Worm (Caenorhabditis elegans) whole organism, young adult: ENCODE results near the gene snap-29.

Experiments
- F22D6.2 ChIP-seq: sonication (generic microtip); optimal IDR thresholded peaks from 2 replicates; lab custom pipeline; 2016; ENCODE audit warnings: mild to moderate bottlenecking, missing genetic modification characterization, missing compliant biosample characterization
- F39B2.1 ChIP-seq: fragments of 200-800 bp; sonication (Bioruptor generic); IDR thresholded peaks from 2 replicates; pipeline ENCODE4 v1.3.6; 2022; ENCODE audit warnings: missing genetic modification reagents, missing genetic modification characterization, missing compliant biosample characterization
- Y53G8AR.9 ChIP-seq: fragments of 200-800 bp; sonication (Bioruptor generic); conservative IDR thresholded peaks from 2 replicates; pipeline ENCODE4 v1.3.6; 2022; ENCODE audit warnings: missing genetic modification reagents, missing genetic modification characterization, missing compliant biosample characterization
- ZK185.1 ChIP-seq: sonication (generic microtip); optimal IDR thresholded peaks from 2 replicates; lab custom pipeline; 2016; ENCODE audit warnings: mild to moderate bottlenecking, missing genetic modification characterization, missing compliant biosample characterization; ENCODE audit not compliant: poor library complexity, severe bottlenecking
- akir-1 ChIP-seq: fragments of 200-800 bp; sonication (Bioruptor generic); optimal IDR thresholded peaks from 2 replicates; lab custom pipeline; 2018; ENCODE audit warnings: mild to moderate bottlenecking, missing genetic modification characterization, moderate library complexity, missing compliant biosample characterization
- ama-1 ChIP-seq, 3 experiments: fragments of 150-350 bp in 1 of 3; sonication (generic microtip) in 2 of 3; optimal IDR thresholded peaks; 2 replicates each; lab custom pipeline; 2014 to 2018; ENCODE audit warnings: missing biosample characterization in 2 of 3, missing genetic modification characterization in 2 of 3, missing genetic modification reagents in 2 of 3
- attf-3 ChIP-seq: fragments of 200-800 bp; sonication (Bioruptor generic); conservative IDR thresholded peaks from 2 replicates; pipeline ENCODE4 v1.3.6; 2022; ENCODE audit warnings: missing genetic modification reagents, missing genetic modification characterization, missing compliant biosample characterization
- ccch-3 ChIP-seq: fragments of 200-800 bp; sonication (Bioruptor generic); optimal IDR thresholded peaks from 2 replicates; lab custom pipeline; 2018; ENCODE audit warnings: mild to moderate bottlenecking, missing genetic modification characterization, missing compliant biosample characterization
- cebp-2 ChIP-seq: fragments of 200-800 bp; sonication (Bioruptor generic); IDR thresholded peaks from 2 replicates; pipeline ENCODE4 v1.3.6; 2022; ENCODE audit warnings: missing genetic modification characterization, missing compliant biosample characterization
- ceh-79 ChIP-seq: sonication (generic microtip); optimal IDR thresholded peaks from 2 replicates; lab custom pipeline; 2017; ENCODE audit warnings: mild to moderate bottlenecking, missing genetic modification characterization, missing compliant biosample characterization
- chd-7 ChIP-seq: sonication (generic microtip); optimal IDR thresholded peaks from 2 replicates; lab custom pipeline; 2016; ENCODE audit warnings: mild to moderate bottlenecking, missing genetic modification characterization, moderate library complexity, missing compliant biosample characterization
- efl-1 ChIP-seq: fragments of 150-350 bp; optimal IDR thresholded peaks from 2 replicates; lab custom pipeline; 2014; ENCODE audit warnings: missing biosample characterization, missing genetic modification reagents, missing genetic modification characterization
- egrh-3 ChIP-seq: fragments of 200-800 bp; sonication (Bioruptor generic); IDR thresholded peaks from 2 replicates; pipeline ENCODE4 v1.3.6; 2022; ENCODE audit warnings: missing genetic modification reagents, missing genetic modification characterization, missing compliant biosample characterization
- ets-4 ChIP-seq: fragments of 200-800 bp; sonication (Bioruptor generic); optimal IDR thresholded peaks from 2 replicates; lab custom pipeline; 2018; ENCODE audit warnings: mild to moderate bottlenecking, missing genetic modification characterization, missing compliant biosample characterization
- hlh-26 ChIP-seq: fragments of 200-800 bp; sonication (Bioruptor generic); conservative IDR thresholded peaks from 2 replicates; pipeline ENCODE4 v1.3.6; 2022; ENCODE audit warnings: missing genetic modification reagents, missing genetic modification characterization, missing compliant biosample characterization
- hmg-20 ChIP-seq: fragments of 200-800 bp; sonication (Bioruptor generic); IDR thresholded peaks from 2 replicates; pipeline ENCODE4 v1.3.6; 2022; ENCODE audit warnings: missing genetic modification reagents, missing genetic modification characterization, missing compliant biosample characterization
- hrde-1 ChIP-seq: sonication (generic microtip); optimal IDR thresholded peaks from 2 replicates; lab custom pipeline; 2016; ENCODE audit warnings: missing genetic modification characterization, mild to moderate bottlenecking, missing compliant biosample characterization, moderate library complexity, missing genotype, missing genetic modification reagents, borderline replicate concordance
- let-526 ChIP-seq: fragments of 200-800 bp; sonication (Bioruptor generic); IDR thresholded peaks from 2 replicates; pipeline ENCODE4 v1.3.6; 2022; ENCODE audit warnings: missing genetic modification reagents, missing genetic modification characterization, missing compliant biosample characterization
- lin-35 ChIP-seq, 3 experiments: fragments of 150-350 bp in 2 of 3; sonication (generic microtip) in 1 of 3; optimal IDR thresholded peaks; 2 replicates each; lab custom pipeline; 2014 to 2018; ENCODE audit warnings: missing biosample characterization in 3 of 3, missing genetic modification characterization in 3 of 3, missing genetic modification reagents in 3 of 3
- madf-10 ChIP-seq: sonication (generic microtip); optimal IDR thresholded peaks from 2 replicates; lab custom pipeline; 2016; ENCODE audit warnings: mild to moderate bottlenecking, missing genetic modification characterization, missing compliant biosample characterization
- mcd-1 ChIP-seq: fragments of 200-800 bp; sonication (Bioruptor generic); IDR thresholded peaks from 2 replicates; pipeline ENCODE4 v1.3.6; 2022; ENCODE audit warnings: missing genetic modification reagents, missing genetic modification characterization, missing compliant biosample characterization
- mxl-1 ChIP-seq: sonication (generic microtip); optimal IDR thresholded peaks from 2 replicates; lab custom pipeline; 2016; ENCODE audit warnings: missing genetic modification characterization, missing compliant biosample characterization
- nfya-1 ChIP-seq: sonication (generic microtip); optimal IDR thresholded peaks from 2 replicates; lab custom pipeline; 2017; ENCODE audit warnings: antibody characterized with exemption, missing compliant biosample characterization, missing genetic modification characterization, borderline replicate concordance; ENCODE audit not compliant: insufficient read depth
- nfya-2 ChIP-seq: fragments of 200-800 bp; sonication (Bioruptor generic); IDR thresholded peaks from 2 replicates; pipeline ENCODE4 v1.3.6; 2022; ENCODE audit warnings: missing genetic modification reagents, missing genetic modification characterization, missing compliant biosample characterization
- nhr-80 ChIP-seq: sonication (generic microtip); optimal IDR thresholded peaks from 2 replicates; lab custom pipeline; 2016; ENCODE audit warnings: missing genetic modification characterization, missing compliant biosample characterization
- tbx-9 ChIP-seq: sonication (generic microtip); optimal IDR thresholded peaks from 2 replicates; lab custom pipeline; 2016; ENCODE audit warnings: borderline replicate concordance, missing genetic modification characterization, inconsistent platforms, missing compliant biosample characterization
- unc-130 ChIP-seq: sonication (generic microtip); optimal IDR thresholded peaks from 2 replicates; lab custom pipeline; 2016; ENCODE audit warnings: missing genetic modification reagents, missing genetic modification characterization, missing compliant biosample characterization
- ztf-25 ChIP-seq: fragments of 200-800 bp; sonication (Bioruptor generic); IDR thresholded peaks from 2 replicates; pipeline ENCODE4 v1.3.6; 2022; ENCODE audit warnings: missing genetic modification reagents, missing genetic modification characterization, missing compliant biosample characterization
- ztf-28 ChIP-seq: fragments of 200-800 bp; sonication (Bioruptor generic); IDR thresholded peaks from 2 replicates; pipeline ENCODE4 v1.3.6; 2022; ENCODE audit warnings: missing genetic modification reagents, missing genetic modification characterization, missing compliant biosample characterization

snap-29 gene

ce11 chrIII:8749487-8749886 is 26.6 kb upstream of the snap-29 start, which contains the start of gene sma-2 (continued):
- TF ChIP-seq ama-1 (optimal IDR thresholded peaks at IDR 0.05; lab: Kevin White, UChicago) (no peak), ama-1 (GFP tag; optimal IDR thresholded peaks at IDR 0.05; lab: Kevin White, UChicago) (no peak), let-526 (GFP tag; lab: Robert Waterston, UW) (0 out of 2 replicates have a peak, but pooled peaks have one; percentile 50), cebp-2 (no peak)

ce11 chrIII:8750606-8751005 is 25.4 kb upstream of the snap-29 start, which contains the start of gene ugtp-1:
ugtp-1 (minus strand) TSS chrIII:8750706.
- TF ChIP-seq F39B2.1 (GFP tag; lab: Robert Waterston, UW), result no peak

- TF ChIP-seq attf-3 (GFP tag; lab: Robert Waterston, UW) (peak; percentile 81), ceh-79 (no peak)
Measured at ce11 chrIII:8754682-8755081, 21.4 kb upstream of the snap-29 start, which contains the start of gene tomm-70. tomm-70 (minus strand) TSS chrIII:8754750.

- TF ChIP-seq mcd-1 (GFP tag; lab: Robert Waterston, UW), result no peak
- TF ChIP-seq lin-35 (GFP tag; optimal IDR thresholded peaks at IDR 0.05; lab: Kevin White, UChicago), result no peak
- TF ChIP-seq tbx-9 (tag; lab: Kevin White, UChicago), result no peak
- TF ChIP-seq ama-1 (optimal IDR thresholded peaks at IDR 0.05; lab: Kevin White, UChicago), result no peak
- TF ChIP-seq ama-1 (GFP tag; optimal IDR thresholded peaks at IDR 0.05; lab: Kevin White, UChicago), result no peak
- TF ChIP-seq chd-7 (tag; lab: Kevin White, UChicago), result no peak
- TF ChIP-seq akir-1, result no peak
- TF ChIP-seq unc-130 (GFP tag; lab: Kevin White, UChicago), result no peak
- TF ChIP-seq nfya-2 (GFP tag; lab: Robert Waterston, UW), result no peak
- TF ChIP-seq ztf-25 (GFP tag; lab: Robert Waterston, UW), result no peak
- no peak for TF ChIP-seq hrde-1 (tag; lab: Kevin White, UChicago)
- no peak for TF ChIP-seq ets-4 (GFP tag; lab: Kevin White, UChicago)
- TF ChIP-seq F22D6.2, result no peak
- no peak for TF ChIP-seq efl-1 (GFP tag; lab: Kevin White, UChicago)
- TF ChIP-seq madf-10 (tag; lab: Kevin White, UChicago), result no peak
- TF ChIP-seq egrh-3, result no peak
- TF ChIP-seq hmg-20 (GFP tag; lab: Robert Waterston, UW), result no peak
- no peak for TF ChIP-seq ztf-28
- TF ChIP-seq nfya-1 (tag; lab: Kevin White, UChicago), result no peak
Measured at ce11 chrIII:8761040-8761654, 14.9 kb upstream of the snap-29 start, which contains the start of gene aak-1. aak-1 (minus strand) TSS chrIII:8761090.

ce11 chrIII:8762016-8762415 is 14.0 kb upstream of the snap-29 start:
- TF ChIP-seq attf-3 (GFP tag; lab: Robert Waterston, UW) (no peak), ZK185.1 (no peak), Y53G8AR.9 (0 out of 2 replicates have a peak, but pooled peaks have one; percentile 15), ccch-3 (GFP tag; lab: Kevin White, UChicago) (no peak), nhr-80 (peak; percentile 16), hlh-26 (no peak), lin-35 (GFP tag; optimal IDR thresholded peaks at IDR 0.05; lab: Kevin White, UChicago) (no peak), ceh-79 (no peak), mxl-1 (tag; lab: Kevin White, UChicago) (no peak)
